Worm (Caenorhabditis elegans): ENCODE data around the gene lgc-48.

DNA sequence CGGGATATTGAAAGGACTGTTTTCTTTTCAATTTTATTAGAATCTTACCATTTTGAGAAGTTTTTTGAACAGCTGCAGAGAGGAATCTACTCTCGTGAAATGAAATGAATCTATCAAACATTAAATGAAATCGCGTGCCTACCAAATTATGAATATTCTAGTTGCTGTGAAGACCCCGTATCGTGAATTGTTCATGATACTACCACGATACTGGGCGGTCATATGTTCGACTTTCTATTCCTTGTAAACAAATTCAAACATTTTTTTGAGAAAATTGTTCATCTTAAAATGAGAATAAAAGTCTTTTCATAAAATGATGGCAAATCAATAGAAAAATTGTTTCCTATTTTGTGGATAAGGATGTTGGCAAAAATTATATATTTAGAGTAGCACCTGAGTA is 45.8 kb downstream of the lgc-48 start, which contains the start of gene gcy-34:
- TF ChIP-seq nhr-12 (tag; optimal IDR thresholded peaks at IDR 0.05) = no peak
- no peak for TF ChIP-seq ztf-4 (tag; optimal IDR thresholded peaks at IDR 0.05)
- TF ChIP-seq egl-27 (tag; optimal IDR thresholded peaks at IDR 0.05) = no peak

All from whole organism, L3 larva.